Worm (Caenorhabditis elegans) whole organism, L4 larva: ENCODE data around the gene B0034.2.
A peak's percentile ranks its signal among the peaks of the same experiment; 100 is the strongest.

Source experiments
- aly-2 ChIP-seq: sonication (generic microtip); optimal IDR thresholded peaks from 2 replicates; lab custom pipeline; 2018; ENCODE audit warnings: missing biosample characterization, missing genetic modification characterization
- ceh-82 ChIP-seq: sonication (generic microtip); optimal IDR thresholded peaks from 2 replicates; lab custom pipeline; 2017; ENCODE audit warnings: missing biosample characterization, missing genetic modification characterization
- fos-1 ChIP-seq: fragments of 150-350 bp; optimal IDR thresholded peaks from 2 replicates; lab custom pipeline; 2014; ENCODE audit warnings: missing biosample characterization, missing genetic modification characterization
- jun-1 ChIP-seq: fragments of 150-350 bp; optimal IDR thresholded peaks from 2 replicates; lab custom pipeline; 2014; ENCODE audit warnings: missing biosample characterization, missing genetic modification reagents, missing genetic modification characterization
- lin-38 ChIP-seq: fragments of 200-800 bp; sonication (Bioruptor generic); IDR thresholded peaks from 2 replicates; pipeline ENCODE4 v1.3.6; 2022; ENCODE audit warnings: missing genetic modification reagents, missing genetic modification characterization, missing compliant biosample characterization
- lsy-2 ChIP-seq, 2 experiments: fragments of 150-350 bp in 1 of 2; sonication (generic microtip) in 1 of 2; optimal IDR thresholded peaks; 2 replicates each; lab custom pipeline; 2014 to 2017; ENCODE audit warnings: missing biosample characterization in 2 of 2, missing genetic modification characterization in 2 of 2
- nhr-28 ChIP-seq: fragments of 150-350 bp; optimal IDR thresholded peaks from 2 replicates; lab custom pipeline; 2014; ENCODE audit warnings: missing biosample characterization, missing genetic modification characterization
- nhr-76 ChIP-seq: fragments of 150-350 bp; optimal IDR thresholded peaks from 2 replicates; lab custom pipeline; 2014; ENCODE audit warnings: missing biosample characterization, missing genetic modification characterization
- pha-4 ChIP-seq, 2 experiments: fragments of 150-350 bp in 1 of 2; fragments of 200-800 bp in 1 of 2; sonication (Bioruptor generic) in 1 of 2; IDR thresholded peaks in 1 of 2; optimal IDR thresholded peaks in 1 of 2; 2 replicates each; pipeline versions ENCODE4 v1.3.6 to Lab custom; 2014 to 2022; ENCODE audit warnings: missing genetic modification characterization in 2 of 2, missing genetic modification reagents in 2 of 2, missing biosample characterization in 1 of 2, missing compliant biosample characterization in 1 of 2
- php-3 ChIP-seq: fragments of 200-800 bp; sonication (Bioruptor generic); IDR thresholded peaks from 2 replicates; pipeline ENCODE4 v1.3.6; 2022; ENCODE audit warnings: missing genetic modification reagents, missing genetic modification characterization, missing compliant biosample characterization
- pqm-1 ChIP-seq: sonication (generic microtip); optimal IDR thresholded peaks from 2 replicates; lab custom pipeline; 2017; ENCODE audit warnings: missing biosample characterization, missing genetic modification characterization
- skn-1 ChIP-seq: fragments of 150-350 bp; optimal IDR thresholded peaks from 2 replicates; lab custom pipeline; 2014; ENCODE audit warnings: missing biosample characterization, missing genetic modification characterization
- snpc-4 ChIP-seq: fragments of 150-350 bp; optimal IDR thresholded peaks from 2 replicates; lab custom pipeline; 2014; ENCODE audit warnings: missing biosample characterization, missing genetic modification characterization
- vab-7 ChIP-seq: fragments of 200-800 bp; sonication (Bioruptor generic); IDR thresholded peaks from 2 replicates; pipeline ENCODE4 v1.3.6; 2022; ENCODE audit warnings: missing genetic modification reagents, missing genetic modification characterization, missing compliant biosample characterization

ce11 chrII:5913897-5914296 is 30.3 kb downstream of the B0034.2 start:
- TF ChIP-seq skn-1: no peak
- TF ChIP-seq php-3: no peak
- no peak for TF ChIP-seq aly-2 (tag; lab: Kevin White, UChicago)
- TF ChIP-seq pqm-1 (tag; lab: Kevin White, UChicago): peak; percentile 11
- no peak for TF ChIP-seq fos-1 (tag; lab: Kevin White, UChicago)
- TF ChIP-seq snpc-4 (tag; lab: Kevin White, UChicago): no peak
- TF ChIP-seq vab-7 (GFP tag; lab: Robert Waterston, UW): no peak
- no peak for TF ChIP-seq lin-38
- TF ChIP-seq lsy-2 (tag; optimal IDR thresholded peaks at IDR 0.05; lab: Kevin White, UChicago): no peak
- no peak for TF ChIP-seq nhr-76 (tag; lab: Kevin White, UChicago)
- TF ChIP-seq jun-1 (tag; lab: Kevin White, UChicago): no peak
- peak; percentile 83 for TF ChIP-seq nhr-28 (tag; lab: Kevin White, UChicago)
- no peak for TF ChIP-seq pha-4 (GFP tag; IDR thresholded peaks at IDR 0.05; lab: Robert Waterston, UW)
- TF ChIP-seq pha-4 (tag; optimal IDR thresholded peaks at IDR 0.05; lab: Kevin White, UChicago): no peak
- TF ChIP-seq ceh-82 (tag; lab: Kevin White, UChicago): no peak
